Worm (Caenorhabditis elegans): ENCODE results near the gene F25E2.2.

Gene F25E2.2

DNA sequence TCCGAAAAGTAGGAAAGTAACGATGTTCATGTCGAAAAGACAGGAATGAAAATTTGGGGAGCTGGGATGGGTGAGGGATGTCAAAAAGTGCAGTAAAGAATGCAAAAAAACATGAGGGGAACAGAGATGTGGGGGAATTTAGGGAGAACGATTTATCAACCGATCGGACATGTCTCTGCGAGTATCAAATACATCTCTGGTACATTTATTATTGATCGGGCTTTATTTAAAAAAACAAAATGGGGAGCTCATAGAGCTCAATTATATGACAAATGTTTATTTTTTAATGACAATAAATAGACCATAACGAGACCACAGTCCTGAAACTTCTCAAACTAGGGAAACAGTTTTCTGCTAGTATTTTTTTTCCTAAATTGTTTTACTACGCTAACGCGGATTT, at the start of gene F25E2.2:
Gene F25E2.2, minus strand, starts transcription at position 101 of the 400 bp plus-strand sequence.
- TF ChIP-seq lag-1 (GFP tag; IDR thresholded peaks at IDR 0.05) (no peak), pbrm-1 (GFP tag; IDR thresholded peaks at IDR 0.05) (no peak), ZK185.1 (tag; optimal IDR thresholded peaks at IDR 0.05; ENCODE audit: poor library complexity, severe bottlenecking) (no peak), attf-6 (GFP tag; IDR thresholded peaks at IDR 0.05) (no peak), ztf-28 (GFP tag; IDR thresholded peaks at IDR 0.05) (no peak), Y53F4B.3 (GFP tag; IDR thresholded peaks at IDR 0.05) (no peak), B0035.1 (tag; optimal IDR thresholded peaks at IDR 0.05) (no peak), madf-3 (GFP tag; IDR thresholded peaks at IDR 0.05) (no peak), hmg-20 (GFP tag; IDR thresholded peaks at IDR 0.05) (no peak), sdz-38 (tag; optimal IDR thresholded peaks at IDR 0.05) (no peak), madf-10 (tag; optimal IDR thresholded peaks at IDR 0.05) (no peak), dpl-1 (GFP tag; optimal IDR thresholded peaks at IDR 0.05) (no peak), F55B11.4 (tag; optimal IDR thresholded peaks at IDR 0.05; ENCODE audit: borderline replicate concordance, insufficient read depth) (no peak), hsf-1 (GFP tag; IDR thresholded peaks at IDR 0.05) (no peak), somi-1 (GFP tag; optimal IDR thresholded peaks at IDR 0.05) (no peak), lsl-1 (GFP tag; optimal IDR thresholded peaks at IDR 0.05) (no peak), nhr-27 (tag; optimal IDR thresholded peaks at IDR 0.05) (no peak), lsy-27 (tag; optimal IDR thresholded peaks at IDR 0.05; ENCODE audit: borderline replicate concordance, insufficient read depth) (no peak), rcor-1 (GFP tag; IDR thresholded peaks at IDR 0.05) (no peak)

DNA sequence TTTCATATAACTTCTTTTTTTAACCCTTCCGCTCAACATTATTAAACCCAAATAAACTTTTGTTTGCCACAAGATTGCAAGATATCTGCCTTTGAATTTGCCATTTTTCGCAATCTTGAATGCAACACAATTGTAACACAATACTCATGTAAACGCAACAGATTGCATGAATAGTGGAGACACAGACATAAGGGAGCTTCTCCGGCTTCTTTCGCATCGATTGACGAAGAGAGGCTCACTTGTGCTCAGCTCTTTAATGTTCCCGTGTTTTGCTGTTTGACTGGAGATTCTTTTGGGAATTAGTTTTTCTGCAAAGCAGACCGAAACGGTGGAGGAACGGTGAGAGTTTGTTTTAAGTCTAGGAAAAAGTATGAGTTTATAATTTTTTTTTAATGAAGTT, 48.8 kb upstream of the F25E2.2 start, which contains the start of gene F56F10.2:
Gene F56F10.2, plus strand, starts transcription at position 215 of the 400 bp plus-strand sequence.
- TF ChIP-seq hmg-20 (GFP tag; IDR thresholded peaks at IDR 0.05) (no peak), bed-1 (GFP tag; IDR thresholded peaks at IDR 0.05) (no peak), repo-1 (tag; optimal IDR thresholded peaks at IDR 0.05) (no peak), Y56A3A.18 (GFP tag; IDR thresholded peaks at IDR 0.05) (no peak), nfya-1 (tag; optimal IDR thresholded peaks at IDR 0.05; ENCODE audit: borderline replicate concordance, insufficient read depth) (no peak), ceh-91 (GFP tag; IDR thresholded peaks at IDR 0.05) (no peak), rcor-1 (GFP tag; IDR thresholded peaks at IDR 0.05) (no peak), mes-4 (tag; optimal IDR thresholded peaks at IDR 0.05) (no peak), sptf-2 (GFP tag; optimal IDR thresholded peaks at IDR 0.05) (no peak), snpc-3.4 (tag; optimal IDR thresholded peaks at IDR 0.05) (no peak), zfh-2 (GFP tag; conservative IDR thresholded peaks at IDR 0.05) (no peak)

DNA sequence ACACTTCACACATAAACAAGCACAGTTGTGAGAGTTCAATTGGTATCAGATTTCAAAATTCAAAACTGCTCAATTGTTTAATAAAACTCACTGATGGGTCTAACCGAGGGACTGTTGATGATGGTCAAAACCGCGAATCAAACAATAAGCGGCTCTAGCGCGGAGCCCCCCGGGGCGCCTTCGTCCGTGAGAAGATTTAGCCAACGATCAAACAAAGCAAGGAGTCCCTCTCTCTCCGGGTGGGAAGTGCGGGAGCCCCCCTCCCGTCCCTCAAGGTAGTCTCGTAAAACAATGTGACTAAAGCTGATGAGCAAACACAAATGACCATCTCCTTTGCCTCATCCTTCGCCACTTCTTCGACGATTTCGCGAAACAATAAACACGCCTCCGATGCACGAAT, 47.1 kb upstream of the F25E2.2 start:
- TF ChIP-seq madf-3 (GFP tag; IDR thresholded peaks at IDR 0.05) (0 out of 2 replicates have a peak, but pooled peaks have one; percentile 32), hsf-1 (GFP tag; IDR thresholded peaks at IDR 0.05) (0 out of 2 replicates have a peak, but pooled peaks have one; percentile 30), nhr-120 (GFP tag; IDR thresholded peaks at IDR 0.05) (no peak), aptf-2 (GFP tag; conservative IDR thresholded peaks at IDR 0.05) (no peak)

DNA sequence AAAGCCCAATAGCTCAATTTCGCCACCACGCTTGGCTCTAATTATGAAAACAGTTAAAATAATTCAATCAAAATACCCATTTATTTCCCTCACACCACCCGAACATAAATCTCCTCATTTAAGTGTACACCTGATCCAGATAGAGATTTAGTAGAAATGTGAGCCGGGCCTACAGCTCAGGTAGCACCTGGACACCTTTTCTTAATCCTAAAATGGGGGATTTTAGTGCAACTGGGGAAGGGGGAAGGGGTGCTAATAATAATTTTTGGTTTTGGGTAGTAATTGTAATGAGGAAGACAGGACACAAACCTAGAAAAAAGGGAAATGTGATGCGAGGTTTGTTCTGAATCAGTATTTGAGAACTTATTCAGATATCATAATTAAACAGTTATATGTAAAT, 43.0 kb upstream of the F25E2.2 start:
- TF ChIP-seq Y79H2A.3 (GFP tag; conservative IDR thresholded peaks at IDR 0.05) (no peak), Y95B8A.8 (GFP tag; IDR thresholded peaks at IDR 0.05) (no peak), B0035.1 (tag; optimal IDR thresholded peaks at IDR 0.05) (no peak), dox-1 (GFP tag; IDR thresholded peaks at IDR 0.05) (no peak), snpc-1.3 (tag; optimal IDR thresholded peaks at IDR 0.05; ENCODE audit: insufficient read depth) (no peak), aptf-3 (GFP tag; IDR thresholded peaks at IDR 0.05) (no peak), pha-4 (tag; optimal IDR thresholded peaks at IDR 0.05) (no peak), ama-1 (optimal IDR thresholded peaks at IDR 0.05) (no peak), ama-1 (GFP tag; optimal IDR thresholded peaks at IDR 0.05) (no peak), nhr-179 (tag; optimal IDR thresholded peaks at IDR 0.05) (no peak), lag-1 (GFP tag; IDR thresholded peaks at IDR 0.05) (no peak), F57A8.1 (GFP tag; optimal IDR thresholded peaks at IDR 0.05) (no peak), madf-10 (tag; optimal IDR thresholded peaks at IDR 0.05) (no peak), attf-6 (GFP tag; IDR thresholded peaks at IDR 0.05) (no peak), Y67H2A.10 (GFP tag; conservative IDR thresholded peaks at IDR 0.05) (no peak), hrde-1 (tag; optimal IDR thresholded peaks at IDR 0.05; ENCODE audit: borderline replicate concordance) (no peak), cebp-2 (GFP tag; IDR thresholded peaks at IDR 0.05) (no peak), ztf-3 (GFP tag; optimal IDR thresholded peaks at IDR 0.05) (no peak)

Measured in whole organism, young adult.